Worm (Caenorhabditis elegans) whole organism, L2 larva: Measurements from ENCODE around the gene prx-5.
A peak's percentile ranks its signal among the peaks of the same experiment; 100 is the strongest.

ENCODE experiments used
- C34F6.9 ChIP-seq: fragments of 150-350 bp; optimal IDR thresholded peaks from 2 replicates; lab custom pipeline; 2014; ENCODE audit warnings: missing biosample characterization, missing genetic modification characterization
- F13H6.1 ChIP-seq: sonication (generic microtip); optimal IDR thresholded peaks from 2 replicates; lab custom pipeline; 2016; ENCODE audit warnings: missing genetic modification characterization, missing compliant biosample characterization
- R02D3.7 ChIP-seq: fragments of 150-350 bp; optimal IDR thresholded peaks from 2 replicates; lab custom pipeline; 2014; ENCODE audit warnings: missing biosample characterization, missing genetic modification characterization
- Y55F3AM.14 ChIP-seq: fragments of 200-800 bp; sonication (Bioruptor generic); optimal IDR thresholded peaks from 2 replicates; lab custom pipeline; 2018; ENCODE audit warnings: mild to moderate bottlenecking, missing genetic modification characterization, missing compliant biosample characterization
- ZK546.5 ChIP-seq: sonication (generic microtip); optimal IDR thresholded peaks from 2 replicates; lab custom pipeline; 2017; ENCODE audit warnings: missing biosample characterization, missing genetic modification characterization
- alr-1 ChIP-seq: fragments of 150-350 bp; optimal IDR thresholded peaks from 2 replicates; lab custom pipeline; 2014; ENCODE audit warnings: missing biosample characterization, missing genetic modification characterization
- aly-2 ChIP-seq: fragments of 150-350 bp; optimal IDR thresholded peaks from 2 replicates; lab custom pipeline; 2014; ENCODE audit warnings: missing biosample characterization, missing genetic modification characterization
- ama-1 ChIP-seq: fragments of 150-350 bp; optimal IDR thresholded peaks from 2 replicates; lab custom pipeline; 2018; ENCODE audit warnings: inconsistent platforms
- blmp-1 ChIP-seq: sonication (generic microtip); optimal IDR thresholded peaks from 2 replicates; lab custom pipeline; 2017; ENCODE audit warnings: missing genetic modification characterization, mild to moderate bottlenecking, missing compliant biosample characterization, antibody characterized with exemption, moderate library complexity; ENCODE audit not compliant: insufficient read depth
- ceh-16 ChIP-seq: fragments of 150-350 bp; optimal IDR thresholded peaks from 2 replicates; lab custom pipeline; 2014; ENCODE audit warnings: missing biosample characterization, missing genetic modification characterization
- ceh-82 ChIP-seq: fragments of 150-350 bp; optimal IDR thresholded peaks from 2 replicates; lab custom pipeline; 2014; ENCODE audit warnings: missing biosample characterization, missing genetic modification characterization
- crh-2 ChIP-seq: sonication (generic microtip); optimal IDR thresholded peaks from 2 replicates; lab custom pipeline; 2017; ENCODE audit warnings: missing biosample characterization, missing genetic modification characterization
- dmd-4 ChIP-seq: sonication (generic microtip); optimal IDR thresholded peaks from 2 replicates; lab custom pipeline; 2017; ENCODE audit warnings: missing biosample characterization, missing genetic modification characterization
- egl-27 ChIP-seq: sonication (generic microtip); optimal IDR thresholded peaks from 3 replicates; lab custom pipeline; 2017; ENCODE audit warnings: missing biosample characterization, missing genetic modification reagents, missing genetic modification characterization
- elt-1 ChIP-seq: fragments of 150-350 bp; optimal IDR thresholded peaks from 2 replicates; lab custom pipeline; 2014; ENCODE audit warnings: missing biosample characterization, missing genetic modification characterization
- elt-3 ChIP-seq: sonication (generic microtip); optimal IDR thresholded peaks from 2 replicates; lab custom pipeline; 2017; ENCODE audit warnings: missing biosample characterization, missing genetic modification characterization
- fos-1 ChIP-seq: fragments of 150-350 bp; optimal IDR thresholded peaks from 2 replicates; lab custom pipeline; 2014; ENCODE audit warnings: missing biosample characterization, missing genetic modification characterization
- gmeb-1 ChIP-seq: fragments of 150-350 bp; optimal IDR thresholded peaks from 2 replicates; lab custom pipeline; 2014; ENCODE audit warnings: missing biosample characterization, missing genetic modification characterization
- lin-11 ChIP-seq: fragments of 150-350 bp; sonication (generic microtip); optimal IDR thresholded peaks from 2 replicates; lab custom pipeline; 2014; ENCODE audit warnings: missing biosample characterization, missing genetic modification characterization, inconsistent platforms, mixed read lengths
- lin-13 ChIP-seq: fragments of 150-350 bp; optimal IDR thresholded peaks from 2 replicates; lab custom pipeline; 2014; ENCODE audit warnings: missing biosample characterization, missing genetic modification reagents, missing genetic modification characterization
- lin-39 ChIP-seq: fragments of 150-350 bp; optimal IDR thresholded peaks from 2 replicates; lab custom pipeline; 2014; ENCODE audit warnings: missing biosample characterization, missing genetic modification reagents, missing genetic modification characterization
- lsy-2 ChIP-seq, 2 experiments: fragments of 150-350 bp in 1 of 2; sonication (generic microtip) in 1 of 2; optimal IDR thresholded peaks; 2 replicates each; lab custom pipeline; 2014 to 2017; ENCODE audit warnings: missing biosample characterization in 2 of 2, missing genetic modification characterization in 2 of 2
- mab-5 ChIP-seq: fragments of 150-350 bp; optimal IDR thresholded peaks from 2 replicates; lab custom pipeline; 2014; ENCODE audit warnings: missing biosample characterization, missing genetic modification characterization
- mbf-1 ChIP-seq: sonication (generic microtip); optimal IDR thresholded peaks from 2 replicates; lab custom pipeline; 2017; ENCODE audit warnings: missing biosample characterization, missing genetic modification characterization
- mdl-1 ChIP-seq, 2 experiments: fragments of 150-350 bp in 1 of 2; sonication (generic microtip) in 1 of 2; optimal IDR thresholded peaks; 2 replicates each; lab custom pipeline; 2017; ENCODE audit warnings: missing biosample characterization in 2 of 2, missing genetic modification characterization in 2 of 2
- nhr-10 ChIP-seq: sonication (generic microtip); optimal IDR thresholded peaks from 2 replicates; lab custom pipeline; 2017; ENCODE audit warnings: missing biosample characterization, missing genetic modification characterization
- nhr-11 ChIP-seq: fragments of 150-350 bp; optimal IDR thresholded peaks from 2 replicates; lab custom pipeline; 2014; ENCODE audit warnings: missing biosample characterization, missing genetic modification characterization
- nhr-12 ChIP-seq: fragments of 150-350 bp; optimal IDR thresholded peaks from 2 replicates; lab custom pipeline; 2014; ENCODE audit warnings: missing biosample characterization, missing genetic modification characterization
- nhr-129 ChIP-seq: fragments of 150-350 bp; optimal IDR thresholded peaks from 2 replicates; lab custom pipeline; 2014; ENCODE audit warnings: missing biosample characterization, missing genetic modification characterization
- nhr-21 ChIP-seq: fragments of 150-350 bp; optimal IDR thresholded peaks from 2 replicates; lab custom pipeline; 2014; ENCODE audit warnings: missing biosample characterization, missing genetic modification characterization
- nhr-23 ChIP-seq: fragments of 150-350 bp; optimal IDR thresholded peaks from 2 replicates; lab custom pipeline; 2014; ENCODE audit warnings: missing biosample characterization, missing genetic modification reagents, missing genetic modification characterization
- nhr-237 ChIP-seq: fragments of 150-350 bp; optimal IDR thresholded peaks from 2 replicates; lab custom pipeline; 2014; ENCODE audit warnings: missing biosample characterization, missing genetic modification characterization
- nhr-25 ChIP-seq: fragments of 150-350 bp; sonication (generic microtip); optimal IDR thresholded peaks from 3 replicates; lab custom pipeline; 2014; ENCODE audit warnings: missing biosample characterization, missing genetic modification characterization
- nhr-6 ChIP-seq: fragments of 150-350 bp; optimal IDR thresholded peaks from 2 replicates; lab custom pipeline; 2014; ENCODE audit warnings: missing biosample characterization, missing genetic modification characterization
- nhr-77 ChIP-seq: fragments of 150-350 bp; optimal IDR thresholded peaks from 2 replicates; lab custom pipeline; 2014; ENCODE audit warnings: missing biosample characterization, missing genetic modification characterization
- peb-1 ChIP-seq: fragments of 150-350 bp; optimal IDR thresholded peaks from 2 replicates; lab custom pipeline; 2014; ENCODE audit warnings: missing biosample characterization, missing genetic modification characterization
- sem-4 ChIP-seq: fragments of 150-350 bp; optimal IDR thresholded peaks from 2 replicates; lab custom pipeline; 2014; ENCODE audit warnings: missing biosample characterization, missing genetic modification reagents, missing genetic modification characterization
- skn-1 ChIP-seq: sonication (generic microtip); optimal IDR thresholded peaks from 2 replicates; lab custom pipeline; 2017; ENCODE audit warnings: missing biosample characterization, missing genetic modification characterization
- sma-3 ChIP-seq: sonication (generic microtip); optimal IDR thresholded peaks from 2 replicates; lab custom pipeline; 2016; ENCODE audit warnings: missing genetic modification reagents, missing genetic modification characterization, missing compliant biosample characterization
- sma-9 ChIP-seq, 2 experiments: fragments of 150-350 bp in 1 of 2; sonication (generic microtip) in 1 of 2; optimal IDR thresholded peaks; 2 replicates each; lab custom pipeline; 2014 to 2016; ENCODE audit warnings: missing genetic modification characterization in 2 of 2, mild to moderate bottlenecking in 1 of 2, missing biosample characterization in 1 of 2, missing compliant biosample characterization in 1 of 2, missing genetic modification reagents in 1 of 2, moderate library complexity in 1 of 2
- snpc-4 ChIP-seq: fragments of 150-350 bp; optimal IDR thresholded peaks from 2 replicates; lab custom pipeline; 2014; ENCODE audit warnings: missing biosample characterization, missing genetic modification characterization
- unc-39 ChIP-seq: fragments of 150-350 bp; optimal IDR thresholded peaks from 2 replicates; lab custom pipeline; 2014; ENCODE audit warnings: missing biosample characterization, missing genetic modification characterization
- unc-55 ChIP-seq: fragments of 150-350 bp; sonication (generic microtip); optimal IDR thresholded peaks from 3 replicates; lab custom pipeline; 2014; ENCODE audit warnings: missing biosample characterization, missing genetic modification reagents, missing genetic modification characterization
- unc-62 ChIP-seq: fragments of 150-350 bp; optimal IDR thresholded peaks from 2 replicates; lab custom pipeline; 2014; ENCODE audit warnings: missing biosample characterization, missing genetic modification reagents, missing genetic modification characterization
- zag-1 ChIP-seq: fragments of 150-350 bp; optimal IDR thresholded peaks from 2 replicates; lab custom pipeline; 2014; ENCODE audit warnings: missing biosample characterization, missing genetic modification characterization
- ztf-1 ChIP-seq: fragments of 200-800 bp; sonication (Bioruptor generic); conservative IDR thresholded peaks from 2 replicates; pipeline ENCODE4 v1.3.6; 2022; ENCODE audit warnings: missing genetic modification characterization, missing compliant biosample characterization
- ztf-11 ChIP-seq: sonication (generic microtip); optimal IDR thresholded peaks from 2 replicates; lab custom pipeline; 2017; ENCODE audit warnings: missing biosample characterization, missing genetic modification characterization
- ztf-4 ChIP-seq: fragments of 150-350 bp; optimal IDR thresholded peaks from 2 replicates; lab custom pipeline; 2014; ENCODE audit warnings: missing biosample characterization, missing genetic modification characterization

prx-5 gene

DNA sequence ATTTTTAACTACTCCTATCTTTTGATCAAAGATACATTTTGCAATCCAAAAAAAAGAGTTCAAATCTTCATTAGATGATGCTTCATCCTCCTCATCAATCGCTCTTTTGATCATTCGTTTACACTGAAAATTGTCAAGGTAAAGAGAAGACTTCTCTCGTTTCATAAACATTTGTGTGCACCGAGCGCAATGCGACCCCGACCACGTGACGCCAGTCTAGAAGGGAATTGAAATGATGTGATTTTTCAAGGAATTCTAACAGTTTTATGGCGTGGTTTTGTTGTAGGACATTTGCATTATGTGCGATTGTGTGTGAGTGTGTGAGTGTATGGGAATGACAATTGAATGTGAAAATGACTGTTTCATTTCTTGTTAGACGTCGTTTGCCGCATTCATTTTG is 36.7 kb downstream of the prx-5 start:
- TF ChIP-seq peb-1: no peak
- TF ChIP-seq sem-4 (tag; lab: Kevin White, UChicago): no peak
- no peak for TF ChIP-seq lin-11
- TF ChIP-seq nhr-21: no peak
- TF ChIP-seq nhr-10 (tag; lab: Kevin White, UChicago): no peak
- no peak for TF ChIP-seq skn-1
- no peak for TF ChIP-seq unc-39 (tag; lab: Kevin White, UChicago)
- no peak for TF ChIP-seq zag-1 (tag; lab: Kevin White, UChicago)
- TF ChIP-seq nhr-6: peak; percentile 29
- no peak for TF ChIP-seq nhr-23 (tag; lab: Kevin White, UChicago)
- no peak for TF ChIP-seq elt-1
- TF ChIP-seq gmeb-1 (tag; lab: Kevin White, UChicago): no peak
- no peak for TF ChIP-seq mbf-1
- TF ChIP-seq nhr-129 (tag; lab: Kevin White, UChicago): peak; percentile 70
- TF ChIP-seq unc-55: no peak
- TF ChIP-seq sma-9 (GFP tag; optimal IDR thresholded peaks at IDR 0.05; lab: Kevin White, UChicago): peak; percentile 97
- no peak for TF ChIP-seq sma-9 (tag; optimal IDR thresholded peaks at IDR 0.05; lab: Kevin White, UChicago)
- TF ChIP-seq ceh-16: no peak
- TF ChIP-seq ztf-1 (GFP tag; lab: Robert Waterston, UW): no peak
- no peak for TF ChIP-seq nhr-12
- TF ChIP-seq lin-39 (tag; lab: Kevin White, UChicago): no peak
- no peak for TF ChIP-seq ceh-82 (tag; lab: Kevin White, UChicago)
- TF ChIP-seq blmp-1 (tag; lab: Kevin White, UChicago): no peak
- no peak for TF ChIP-seq dmd-4 (tag; lab: Kevin White, UChicago)
- no peak for TF ChIP-seq Y55F3AM.14 (GFP tag; lab: Kevin White, UChicago)
- TF ChIP-seq C34F6.9 (tag; lab: Kevin White, UChicago): peak; percentile 26
- no peak for TF ChIP-seq unc-62 (GFP tag; lab: Kevin White, UChicago)
- TF ChIP-seq ztf-11 (tag; lab: Kevin White, UChicago): no peak
- TF ChIP-seq aly-2 (tag; lab: Kevin White, UChicago): no peak
- TF ChIP-seq F13H6.1 (tag; lab: Kevin White, UChicago): peak; percentile 62
- peak; percentile 42 for TF ChIP-seq fos-1 (tag; lab: Kevin White, UChicago)
- no peak for TF ChIP-seq egl-27
- no peak for TF ChIP-seq ZK546.5 (tag; lab: Kevin White, UChicago)
- no peak for TF ChIP-seq nhr-237 (tag; lab: Kevin White, UChicago)
- no peak for TF ChIP-seq elt-3
- TF ChIP-seq nhr-11 (tag; lab: Kevin White, UChicago): no peak
- peak in 1 of 2 experiments; percentile 48 for TF ChIP-seq lsy-2 (tag; optimal IDR thresholded peaks at IDR 0.05; lab: Kevin White, UChicago)
- no peak for TF ChIP-seq nhr-25 (tag; lab: Kevin White, UChicago)
- TF ChIP-seq snpc-4 (tag; lab: Kevin White, UChicago): no peak
- TF ChIP-seq sma-3 (GFP tag; lab: Kevin White, UChicago): no peak
- no peak for TF ChIP-seq nhr-77 (tag; lab: Kevin White, UChicago)
- TF ChIP-seq mab-5: no peak
- TF ChIP-seq ama-1: peak; percentile 28
- no peak for TF ChIP-seq R02D3.7 (tag; lab: Kevin White, UChicago)
- TF ChIP-seq alr-1 (tag; lab: Kevin White, UChicago): no peak
- peak; percentile 15 for TF ChIP-seq ztf-4 (tag; lab: Kevin White, UChicago)
- peak in 1 of 2 experiments; percentile 74 for TF ChIP-seq mdl-1 (tag; optimal IDR thresholded peaks at IDR 0.05; lab: Kevin White, UChicago)
- TF ChIP-seq crh-2: no peak
- peak; percentile 1 for TF ChIP-seq lin-13 (GFP tag; lab: Kevin White, UChicago)
